Fruit fly (Drosophila melanogaster): ENCODE measurements around the gene Sfp36F.

Sfp36F gene

dm6 chr2L:18319577-18320316 is 27.4 kb downstream of the Sfp36F start, which contains the start of gene Fas3 (continued):
- TF ChIP-seq CG17361 (GFP tag; IDR thresholded peaks at IDR 0.05) (peak; percentile 22; the same call in 2 of the 3 replicates), sd (tag; optimal IDR thresholded peaks at IDR 0.05) (peak; percentile 81), eyg (GFP tag; optimal IDR thresholded peaks at IDR 0.05) (no peak), Dbx (GFP tag; IDR thresholded peaks at IDR 0.05) (peak; percentile 56; the same call in 2 of the 3 replicates), CG11504 (tag; optimal IDR thresholded peaks at IDR 0.05) (peak; percentile 100)

DNA sequence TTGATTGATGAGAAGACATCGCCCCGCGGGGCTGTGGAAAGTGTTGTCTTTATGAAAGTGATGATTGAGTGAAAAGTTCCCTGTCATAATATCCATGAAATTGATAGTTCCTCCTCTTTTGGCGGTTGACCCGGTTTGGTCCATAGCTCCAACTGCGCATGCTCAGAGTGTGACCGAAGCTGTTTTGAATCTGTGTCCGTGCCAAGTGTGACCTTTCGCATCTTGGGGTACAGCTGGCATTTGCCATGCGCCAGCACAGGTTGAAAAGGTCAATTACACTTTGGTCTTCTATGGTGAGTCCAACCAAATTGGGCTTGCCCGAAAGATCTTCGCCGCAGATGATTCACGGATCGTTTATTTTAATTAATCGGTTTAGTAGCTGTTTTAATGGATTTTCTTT is 28.6 kb downstream of the Sfp36F start:
- TF ChIP-seq CG2199 (GFP tag; IDR thresholded peaks at IDR 0.05) (peak; percentile 67; the same call in 1 of the 3 replicates), CG34224 (GFP tag; IDR thresholded peaks at IDR 0.05; ENCODE audit: partially characterized antibody) (0 out of 3 replicates have a peak, but pooled peaks have one; percentile 11), CG1603 (tag; optimal IDR thresholded peaks at IDR 0.05) (no peak), CG2875 (GFP tag; optimal IDR thresholded peaks at IDR 0.05) (no peak), Bgb (GFP tag; IDR thresholded peaks at IDR 0.05; ENCODE audit: partially characterized antibody) (peak; percentile 20; the same call in 1 of the 2 replicates), Doc3 (GFP tag; IDR thresholded peaks at IDR 0.05; ENCODE audit: partially characterized antibody) (peak; percentile 38; the same call in 2 of the 3 replicates), CG1024 (GFP tag; IDR thresholded peaks at IDR 0.05) (no peak), CG11398 (GFP tag; optimal IDR thresholded peaks at IDR 0.05) (no peak), Fer3 (tag; optimal IDR thresholded peaks at IDR 0.05) (no peak), chm (GFP tag; IDR thresholded peaks at IDR 0.05) (peak; percentile 18; the same call in 1 of the 2 replicates), CG11504 (tag; optimal IDR thresholded peaks at IDR 0.05) (peak; percentile 67), CG14710 (tag; optimal IDR thresholded peaks at IDR 0.05) (no peak), Hr78 (GFP tag; optimal IDR thresholded peaks at IDR 0.05) (peak in 1 of 2 experiments; percentile 67), Scr (GFP tag; IDR thresholded peaks at IDR 0.05; ENCODE audit: partially characterized antibody) (0 out of 2 replicates have a peak, but pooled peaks have one; percentile 9), gfzf (GFP tag; optimal IDR thresholded peaks at IDR 0.05) (peak; percentile 49), ewg (GFP tag; optimal IDR thresholded peaks at IDR 0.05) (peak; percentile 81), CG31365 (tag; optimal IDR thresholded peaks at IDR 0.05) (no peak), bowl (GFP tag; IDR thresholded peaks at IDR 0.05) (no peak), CG7963 (GFP tag; IDR thresholded peaks at IDR 0.05; ENCODE audit: partially characterized antibody) (peak; percentile 31; the same call in 1 of the 3 replicates), ab (GFP tag; optimal IDR thresholded peaks at IDR 0.05) (no peak), stwl (tag; optimal IDR thresholded peaks at IDR 0.05) (peak; percentile 98), sens (GFP tag) (peak; percentile 69), grau (tag; optimal IDR thresholded peaks at IDR 0.05) (no peak), CG30020 (tag; optimal IDR thresholded peaks at IDR 0.05) (no peak), CG9727 (GFP tag; optimal IDR thresholded peaks at IDR 0.05) (no peak), slbo (GFP tag; IDR thresholded peaks at IDR 0.05) (no peak)

DNA sequence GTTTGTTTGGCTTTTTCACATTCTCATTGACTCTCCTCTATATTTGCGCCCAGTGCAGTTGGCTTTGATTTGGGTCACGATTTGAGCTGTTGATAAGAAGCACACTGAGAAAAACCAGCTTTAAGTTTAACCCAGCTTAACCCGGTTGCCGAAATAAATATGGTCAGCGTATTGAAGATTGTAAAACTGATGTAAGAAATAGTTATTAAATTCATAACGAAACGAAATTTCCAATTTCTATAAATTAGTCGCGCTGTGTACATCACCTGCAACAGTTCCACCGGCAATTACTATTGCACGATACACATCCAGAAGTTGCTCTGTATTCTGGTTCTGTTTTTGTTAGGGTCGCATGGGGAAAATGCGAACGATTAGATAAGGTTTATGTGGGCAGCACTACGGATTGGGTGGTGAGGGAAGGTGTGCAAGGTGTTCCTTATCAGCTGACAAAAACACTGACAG is 32.8 kb downstream of the Sfp36F start:
- TF ChIP-seq Eip74EF (GFP tag; optimal IDR thresholded peaks at IDR 0.05) (peak in 1 of 2 experiments; percentile 70), fd102C (GFP tag; optimal IDR thresholded peaks at IDR 0.05) (peak; percentile 46), pfk (GFP tag; optimal IDR thresholded peaks at IDR 0.05) (no peak), Dref (GFP tag; IDR thresholded peaks at IDR 0.05) (no peak), caup (GFP tag; optimal IDR thresholded peaks at IDR 0.05; ENCODE audit: severe bottlenecking) (peak; percentile 72), CG12769 (tag; optimal IDR thresholded peaks at IDR 0.05) (peak; percentile 93), BEAF-32 (GFP tag; optimal IDR thresholded peaks at IDR 0.05) (no peak), CG12299 (tag; optimal IDR thresholded peaks at IDR 0.05) (peak; percentile 64), dan (GFP tag; IDR thresholded peaks at IDR 0.05) (peak; percentile 49; the same call in 1 of the 2 replicates), twi (tag; optimal IDR thresholded peaks at IDR 0.05) (peak; percentile 80), CG34224 (GFP tag; IDR thresholded peaks at IDR 0.05; ENCODE audit: partially characterized antibody) (no peak), gfzf (GFP tag; optimal IDR thresholded peaks at IDR 0.05) (no peak), CG15479 (GFP tag; optimal IDR thresholded peaks at IDR 0.05) (no peak), Bteb2 (GFP tag; optimal IDR thresholded peaks at IDR 0.05) (peak; percentile 57), CG8290 (GFP tag; optimal IDR thresholded peaks at IDR 0.05) (peak; percentile 67), CG8290 (tag; optimal IDR thresholded peaks at IDR 0.05) (peak in 1 of 2 experiments; percentile 87), gsb-n (tag; optimal IDR thresholded peaks at IDR 0.05) (peak; percentile 84)
